Worm (Caenorhabditis elegans): ENCODE results near the gene T13C2.2.

ce11 chrII:6801262-6801661 lies 9.3 kb downstream of the T13C2.2 start:
- TF ChIP-seq snpc-4 (GFP tag; optimal IDR thresholded peaks at IDR 0.05) (no peak), snpc-4 (tag; optimal IDR thresholded peaks at IDR 0.05) (no peak), die-1 (tag; optimal IDR thresholded peaks at IDR 0.05) (no peak), rpc-1 (optimal IDR thresholded peaks at IDR 0.05) (no peak), rpc-1 (tag; optimal IDR thresholded peaks at IDR 0.05) (no peak), madf-10 (tag; optimal IDR thresholded peaks at IDR 0.05) (no peak), somi-1 (GFP tag; optimal IDR thresholded peaks at IDR 0.05) (no peak), zfh-2 (GFP tag; conservative IDR thresholded peaks at IDR 0.05) (no peak), dpl-1 (GFP tag; optimal IDR thresholded peaks at IDR 0.05) (no peak)
